Fruit fly (Drosophila melanogaster) whole organism, embryonic: ENCODE data around the gene CG45076.

Experiments
- ATbp ChIP-seq: fragments of 200-800 bp; sonication (Bioruptor generic); optimal IDR thresholded peaks from 2 replicates; lab custom pipeline; 2017; ENCODE audit warnings: missing biosample characterization, mild to moderate bottlenecking, missing genetic modification characterization, missing genetic modification reagents
- BEAF-32 ChIP-seq: fragments of 200-800 bp; sonication (Bioruptor generic); optimal IDR thresholded peaks from 3 replicates; lab custom pipeline; 2017; ENCODE audit warnings: missing biosample characterization, missing genetic modification characterization, mild to moderate bottlenecking, moderate library complexity, missing genetic modification reagents
- Blimp-1 ChIP-seq: fragments of 200-800 bp; sonication (Bioruptor generic); optimal IDR thresholded peaks from 3 replicates; lab custom pipeline; 2018; ENCODE audit warnings: missing biosample characterization, missing genetic modification characterization, mild to moderate bottlenecking, moderate library complexity, missing genetic modification reagents
- C15 ChIP-seq: fragments of 200-800 bp; sonication (Bioruptor generic); IDR thresholded peaks from 3 replicates; pipeline ENCODE4 v1.3.6; 2022; ENCODE audit warnings: missing biosample characterization, missing genetic modification characterization
- CG11695 ChIP-seq: fragments of 200-800 bp; sonication (Bioruptor generic); IDR thresholded peaks from 3 replicates; pipeline ENCODE4 v1.3.6; 2022; ENCODE audit warnings: missing biosample characterization, missing genetic modification characterization
- CG12769 ChIP-seq: fragments of 200-800 bp; sonication (Bioruptor generic); optimal IDR thresholded peaks from 2 replicates; lab custom pipeline; 2019; ENCODE audit warnings: missing biosample characterization, mild to moderate bottlenecking, missing genetic modification characterization, moderate library complexity
- CG15479 ChIP-seq: fragments of 200-800 bp; sonication (Bioruptor generic); optimal IDR thresholded peaks from 3 replicates; lab custom pipeline; 2019; ENCODE audit warnings: missing biosample characterization, mild to moderate bottlenecking, missing genetic modification characterization, moderate library complexity
- CG2199 ChIP-seq: fragments of 200-800 bp; sonication (Bioruptor generic); IDR thresholded peaks from 3 replicates; pipeline ENCODE4 v1.3.6; 2022; ENCODE audit warnings: missing biosample characterization, missing genetic modification characterization
- CG30431 ChIP-seq: fragments of 200-800 bp; sonication (Bioruptor generic); optimal IDR thresholded peaks from 2 replicates; lab custom pipeline; 2017; ENCODE audit warnings: missing biosample characterization, missing genetic modification characterization
- CG34224 ChIP-seq: fragments of 200-800 bp; sonication (Bioruptor generic); IDR thresholded peaks from 3 replicates; pipeline ENCODE4 v1.3.6; 2022; ENCODE audit warnings: missing biosample characterization, missing genetic modification characterization; ENCODE audit not compliant: partially characterized antibody
- CG3838 ChIP-seq: fragments of 200-800 bp; sonication (Bioruptor generic); optimal IDR thresholded peaks from 3 replicates; lab custom pipeline; 2016; ENCODE audit warnings: missing biosample characterization, missing genetic modification characterization
- CG4328 ChIP-seq: fragments of 200-800 bp; sonication (Bioruptor generic); optimal IDR thresholded peaks from 3 replicates; lab custom pipeline; 2017; ENCODE audit warnings: missing biosample characterization, missing genetic modification reagents, missing genetic modification characterization
- CG4730 ChIP-seq: fragments of 200-800 bp; sonication (Bioruptor generic); IDR thresholded peaks from 2 replicates; pipeline ENCODE4 v1.3.6; 2022; ENCODE audit warnings: missing biosample characterization, missing genetic modification characterization
- CG5180 ChIP-seq: fragments of 200-800 bp; sonication (Bioruptor generic); optimal IDR thresholded peaks from 3 replicates; lab custom pipeline; 2017; ENCODE audit warnings: missing biosample characterization, missing genetic modification characterization, mild to moderate bottlenecking, moderate library complexity, missing genetic modification reagents
- CG6689 ChIP-seq: fragments of 200-800 bp; sonication (Bioruptor generic); IDR thresholded peaks from 2 replicates; pipeline ENCODE4 v1.3.6; 2022; ENCODE audit warnings: missing biosample characterization, missing genetic modification characterization
- CG7963 ChIP-seq: fragments of 200-800 bp; sonication (Bioruptor generic); IDR thresholded peaks from 3 replicates; pipeline ENCODE4 v1.3.6; 2022; ENCODE audit warnings: missing biosample characterization, missing genetic modification characterization; ENCODE audit not compliant: partially characterized antibody
- CG8359 ChIP-seq: fragments of 200-800 bp; sonication (Bioruptor generic); optimal IDR thresholded peaks from 2 replicates; lab custom pipeline; 2017; ENCODE audit warnings: missing biosample characterization, mild to moderate bottlenecking, missing genetic modification characterization, borderline replicate concordance
- Doc3 ChIP-seq: fragments of 200-800 bp; sonication (Bioruptor generic); IDR thresholded peaks from 3 replicates; pipeline ENCODE4 v1.3.6; 2022; ENCODE audit warnings: missing biosample characterization, missing genetic modification characterization; ENCODE audit not compliant: partially characterized antibody
- E2f2 ChIP-seq: fragments of 200-800 bp; sonication (Bioruptor generic); IDR thresholded peaks from 2 replicates; pipeline ENCODE4 v1.3.6; 2022; ENCODE audit warnings: missing biosample characterization, missing genetic modification characterization
- Ets97D ChIP-seq: fragments of 200-800 bp; sonication (Bioruptor generic); optimal IDR thresholded peaks from 3 replicates; lab custom pipeline; 2016; ENCODE audit warnings: missing biosample characterization, missing genetic modification characterization
- Hmx ChIP-seq: fragments of 200-800 bp; sonication (Bioruptor generic); optimal IDR thresholded peaks from 2 replicates; lab custom pipeline; 2016; ENCODE audit warnings: missing biosample characterization, missing genetic modification characterization
- Nf-YA ChIP-seq: fragments of 200-800 bp; sonication (Bioruptor generic); IDR thresholded peaks from 2 replicates; pipeline ENCODE4 v1.3.6; 2022; ENCODE audit warnings: missing biosample characterization, missing genetic modification characterization
- Opbp ChIP-seq: fragments of 200-800 bp; sonication (Bioruptor generic); IDR thresholded peaks from 3 replicates; pipeline ENCODE4 v1.3.6; 2022; ENCODE audit warnings: missing biosample characterization, missing genetic modification characterization; ENCODE audit not compliant: partially characterized antibody
- PHDP ChIP-seq: fragments of 200-800 bp; sonication (Bioruptor generic); optimal IDR thresholded peaks from 3 replicates; lab custom pipeline; 2018; ENCODE audit warnings: missing biosample characterization, mild to moderate bottlenecking, missing genetic modification characterization, moderate library complexity
- Pdp1 ChIP-seq, 2 experiments: fragments of 200-800 bp; sonication (Bioruptor generic); optimal IDR thresholded peaks; 3 replicates each; lab custom pipeline; 2016; ENCODE audit warnings: missing biosample characterization in 2 of 2, missing genetic modification characterization in 2 of 2, mild to moderate bottlenecking in 1 of 2, moderate library complexity in 1 of 2
- Rx ChIP-seq: fragments of 200-800 bp; sonication (Bioruptor generic); IDR thresholded peaks from 2 replicates; pipeline ENCODE4 v1.3.6; 2022; ENCODE audit warnings: missing biosample characterization, missing genetic modification characterization
- Side ChIP-seq: fragments of 200-800 bp; sonication (Bioruptor generic); optimal IDR thresholded peaks from 2 replicates; lab custom pipeline; 2016; ENCODE audit warnings: missing biosample characterization, missing genetic modification characterization
- Sox102F ChIP-seq: fragments of 200-800 bp; sonication (Bioruptor generic); optimal IDR thresholded peaks from 2 replicates; lab custom pipeline; 2018; ENCODE audit warnings: missing biosample characterization, mild to moderate bottlenecking, missing genetic modification characterization, moderate library complexity
- Ssrp ChIP-seq: fragments of 200-800 bp; sonication (Bioruptor generic); optimal IDR thresholded peaks from 2 replicates; lab custom pipeline; 2018; ENCODE audit warnings: missing biosample characterization, mild to moderate bottlenecking, missing genetic modification characterization, moderate library complexity
- Stat92E ChIP-seq, 3 experiments: fragments of >200 bp in 2 of 3; fragments of 200-800 bp in 1 of 3; sonication (Bioruptor generic) in 1 of 3; optimal IDR thresholded peaks; 2 replicates each; lab custom pipeline; 2017 to 2019; ENCODE audit warnings: missing biosample characterization in 3 of 3, missing genetic modification characterization in 3 of 3, mild to moderate bottlenecking in 1 of 3, moderate library complexity in 1 of 3
- Trl ChIP-seq, 3 experiments: fragments of >200 bp in 2 of 3; fragments of 200-800 bp in 1 of 3; sonication (Bioruptor generic) in 1 of 3; optimal IDR thresholded peaks; 2 replicates in 1 of 3; 3 replicates in 2 of 3; lab custom pipeline; 2016 to 2017; ENCODE audit warnings: missing biosample characterization in 1 of 3, missing genetic modification characterization in 1 of 3
- Xbp1 ChIP-seq: fragments of 200-800 bp; sonication (Bioruptor generic); optimal IDR thresholded peaks from 3 replicates; lab custom pipeline; 2016; ENCODE audit warnings: missing biosample characterization, mild to moderate bottlenecking, missing genetic modification characterization
- amos ChIP-seq: fragments of 200-800 bp; sonication (Bioruptor generic); IDR thresholded peaks from 2 replicates; pipeline ENCODE4 v1.3.6; 2022; ENCODE audit warnings: missing biosample characterization, missing genetic modification characterization; ENCODE audit not compliant: partially characterized antibody
- bab2 ChIP-seq: fragments of 200-800 bp; sonication (Bioruptor generic); optimal IDR thresholded peaks from 2 replicates; lab custom pipeline; 2016; ENCODE audit warnings: missing biosample characterization, missing genetic modification characterization
- bowl ChIP-seq: fragments of 200-800 bp; sonication (Bioruptor generic); IDR thresholded peaks from 2 replicates; pipeline ENCODE4 v1.3.6; 2022; ENCODE audit warnings: missing biosample characterization, missing genetic modification characterization
- cg ChIP-seq: fragments of 200-800 bp; sonication (Bioruptor generic); optimal IDR thresholded peaks from 3 replicates; lab custom pipeline; 2019; ENCODE audit warnings: missing biosample characterization, mild to moderate bottlenecking, missing genetic modification characterization, moderate library complexity
- cwo ChIP-seq: fragments of 200-800 bp; sonication (Bioruptor generic); optimal IDR thresholded peaks from 3 replicates; lab custom pipeline; 2017; ENCODE audit warnings: missing biosample characterization, missing genetic modification characterization, mild to moderate bottlenecking, moderate library complexity, missing genetic modification reagents
- da ChIP-seq: fragments of 200-800 bp; sonication (Bioruptor generic); optimal IDR thresholded peaks from 2 replicates; lab custom pipeline; 2016; ENCODE audit warnings: missing biosample characterization, missing genetic modification characterization
- dmrt99B ChIP-seq: fragments of 200-800 bp; sonication (Bioruptor generic); optimal IDR thresholded peaks from 2 replicates; lab custom pipeline; 2018; ENCODE audit warnings: missing biosample characterization, mild to moderate bottlenecking, missing genetic modification characterization, moderate library complexity
- eve ChIP-seq, 2 experiments: fragments of >200 bp; optimal IDR thresholded peaks; 2 replicates each; lab custom pipeline; 2017; ENCODE audit warnings: missing biosample characterization in 2 of 2, missing genetic modification characterization in 2 of 2
- fd64A ChIP-seq: fragments of 200-800 bp; sonication (Bioruptor generic); optimal IDR thresholded peaks from 3 replicates; lab custom pipeline; 2018; ENCODE audit warnings: missing biosample characterization, mild to moderate bottlenecking, missing genetic modification characterization
- ind ChIP-seq: fragments of 200-800 bp; sonication (Bioruptor generic); optimal IDR thresholded peaks from 3 replicates; lab custom pipeline; 2016; ENCODE audit warnings: missing biosample characterization, missing genetic modification characterization
- jigr1 ChIP-seq: fragments of 200-800 bp; sonication (Bioruptor generic); IDR thresholded peaks from 3 replicates; pipeline ENCODE4 v1.3.6; 2022; ENCODE audit warnings: missing biosample characterization, missing genetic modification characterization
- lbe ChIP-seq: fragments of 200-800 bp; sonication (Bioruptor generic); optimal IDR thresholded peaks from 2 replicates; lab custom pipeline; 2016; ENCODE audit warnings: missing biosample characterization, mild to moderate bottlenecking, missing genetic modification characterization
- pzg ChIP-seq: fragments of 200-800 bp; sonication (Bioruptor generic); optimal IDR thresholded peaks from 3 replicates; lab custom pipeline; 2018; ENCODE audit warnings: missing biosample characterization, mild to moderate bottlenecking, missing genetic modification characterization, moderate library complexity
- stwl ChIP-seq: fragments of 200-800 bp; sonication (Bioruptor generic); optimal IDR thresholded peaks from 3 replicates; lab custom pipeline; 2018; ENCODE audit warnings: missing biosample characterization, mild to moderate bottlenecking, missing genetic modification characterization, moderate library complexity
- unpg ChIP-seq: fragments of 200-800 bp; sonication (Bioruptor generic); optimal IDR thresholded peaks from 3 replicates; lab custom pipeline; 2018; ENCODE audit warnings: missing biosample characterization, mild to moderate bottlenecking, missing genetic modification characterization, moderate library complexity

Gene CG45076

DNA sequence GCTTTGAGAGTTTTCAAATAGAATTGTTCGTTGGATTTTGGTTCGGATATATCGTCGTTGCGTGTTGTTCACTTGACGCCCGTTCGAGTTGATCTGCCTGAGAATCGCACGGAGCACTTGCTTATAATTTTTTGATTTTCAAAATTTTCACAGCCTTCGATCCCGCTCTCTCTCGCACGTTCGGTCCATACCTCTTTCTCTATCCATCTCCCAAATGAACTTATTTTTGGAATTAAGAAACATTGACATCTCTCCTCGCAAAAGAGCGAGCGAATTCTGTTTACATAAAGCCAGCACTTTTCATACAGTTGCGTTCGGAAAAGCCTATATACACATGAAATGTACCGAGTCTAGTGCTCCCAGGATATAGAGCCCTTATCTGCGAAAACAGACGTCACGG is at the start of gene CG45076, which contains the start of the genes CG45078 and fau:
Gene CG45076, minus strand, starts transcription at position 101 of the 400 bp plus-strand sequence.
Gene CG45078, minus strand, starts transcription at position 101 of the 400 bp plus-strand sequence.
Gene fau, minus strand, starts transcription at position 101 of the 400 bp plus-strand sequence.
- TF ChIP-seq CG15479 (GFP tag; lab: Kevin White, UChicago) = no peak
- TF ChIP-seq CG12769 = peak; percentile 33
- TF ChIP-seq CG34224 (GFP tag; lab: Robert Waterston, UW) = 0 out of 3 replicates have a peak, but pooled peaks have one; percentile 27
- no peak for TF ChIP-seq dmrt99B (tag; lab: Kevin White, UChicago)
- TF ChIP-seq Nf-YA (GFP tag; lab: Robert Waterston, UW) = no peak
- TF ChIP-seq Hmx (GFP tag; lab: Kevin White, UChicago) = no peak
- 0 out of 3 replicates have a peak, but pooled peaks have one; percentile 11 for TF ChIP-seq CG2199 (GFP tag; lab: Robert Waterston, UW)
- TF ChIP-seq CG4730 (GFP tag; lab: Robert Waterston, UW) = no peak
- no peak for TF ChIP-seq Doc3 (GFP tag; lab: Robert Waterston, UW)
- TF ChIP-seq bowl (GFP tag; lab: Robert Waterston, UW) = no peak
- TF ChIP-seq CG30431 = no peak
- TF ChIP-seq Pdp1 (GFP tag; optimal IDR thresholded peaks at IDR 0.05; lab: Kevin White, UChicago) = peak in 1 of 2 experiments; percentile 47
- 0 out of 3 replicates have a peak, but pooled peaks have one; percentile 52 for TF ChIP-seq C15 (GFP tag; lab: Robert Waterston, UW)
- 0 out of 3 replicates have a peak, but pooled peaks have one; percentile 7 for TF ChIP-seq CG11695 (GFP tag; lab: Robert Waterston, UW)
- TF ChIP-seq Rx (GFP tag; lab: Robert Waterston, UW) = no peak
- TF ChIP-seq PHDP (tag; lab: Kevin White, UChicago) = no peak
- TF ChIP-seq Trl (optimal IDR thresholded peaks at IDR 0.05; lab: Kevin White, UChicago) = peak in 1 of 2 experiments; percentile 42
- no peak for TF ChIP-seq Trl (GFP tag; optimal IDR thresholded peaks at IDR 0.05; lab: Kevin White, UChicago)
- TF ChIP-seq E2f2 (GFP tag; lab: Robert Waterston, UW) = no peak

DNA sequence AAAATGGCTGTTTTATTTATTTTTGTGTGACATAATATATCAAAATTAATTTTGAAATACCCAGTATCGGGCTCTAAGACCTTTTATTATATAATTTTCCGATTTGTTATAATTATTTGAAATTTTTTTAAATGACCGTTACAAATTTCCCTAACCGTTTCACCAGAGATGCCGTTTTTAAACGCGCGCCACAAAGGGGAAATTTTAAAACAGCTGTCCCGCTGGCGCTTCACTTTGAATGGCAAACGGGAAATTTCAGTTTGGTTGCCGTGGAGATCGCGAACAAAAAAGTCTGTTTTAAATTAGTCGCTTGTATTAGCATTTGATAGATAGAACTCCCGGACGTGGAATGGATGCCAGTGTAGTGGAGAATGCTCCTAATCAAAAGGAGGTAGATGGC is 37.9 kb upstream of the CG45076 start, which contains the start of the genes CG14693 and TTLL15:
Gene CG14693, minus strand, starts transcription at position 16 of the 400 bp plus-strand sequence.
Gene TTLL15, plus strand, starts transcription at position 257 of the 400 bp plus-strand sequence.
- TF ChIP-seq pzg (peak; percentile 22), Sox102F (no peak), unpg (no peak), CG7963 (no peak), CG8359 (GFP tag; lab: Kevin White, UChicago) (no peak), BEAF-32 (GFP tag; lab: Kevin White, UChicago) (no peak), ATbp (GFP tag; lab: Kevin White, UChicago) (no peak), da (GFP tag; lab: Kevin White, UChicago) (no peak), Blimp-1 (GFP tag; lab: Kevin White, UChicago) (peak; percentile 53), ind (GFP tag; lab: Kevin White, UChicago) (no peak), CG34224 (GFP tag; lab: Robert Waterston, UW) (no peak), jigr1 (GFP tag; lab: Robert Waterston, UW) (no peak), Ssrp (tag; lab: Kevin White, UChicago) (no peak), Opbp (GFP tag; lab: Robert Waterston, UW) (no peak), CG3838 (GFP tag; lab: Kevin White, UChicago) (no peak), Side (GFP tag; lab: Kevin White, UChicago) (no peak), Xbp1 (GFP tag; lab: Kevin White, UChicago) (no peak), bab2 (GFP tag; lab: Kevin White, UChicago) (no peak), CG6689 (GFP tag; lab: Robert Waterston, UW) (no peak), CG5180 (GFP tag; lab: Kevin White, UChicago) (no peak), fd64A (GFP tag; lab: Kevin White, UChicago) (no peak), Stat92E (GFP tag; optimal IDR thresholded peaks at IDR 0.05; lab: Kevin White, UChicago) (no peak), Ets97D (GFP tag; lab: Kevin White, UChicago) (peak; percentile 37), cwo (GFP tag; lab: Kevin White, UChicago) (no peak), stwl (tag; lab: Kevin White, UChicago) (peak; percentile 21), eve (GFP tag; optimal IDR thresholded peaks at IDR 0.05; lab: Kevin White, UChicago) (no peak), Doc3 (GFP tag; lab: Robert Waterston, UW) (no peak), lbe (GFP tag; lab: Kevin White, UChicago) (no peak), CG4328 (no peak), cg (GFP tag; lab: Kevin White, UChicago) (no peak), amos (GFP tag; lab: Robert Waterston, UW) (no peak)
